Worm (Caenorhabditis elegans) whole organism, L1 larva: ENCODE measurements around the gene mpz-3.

Source experiments
- C16A3.4 ChIP-seq: fragments of 150-350 bp; optimal IDR thresholded peaks from 2 replicates; lab custom pipeline; 2014; ENCODE audit warnings: missing biosample characterization, missing genetic modification characterization
- F16B12.6 ChIP-seq: fragments of 150-350 bp; optimal IDR thresholded peaks from 2 replicates; lab custom pipeline; 2014; ENCODE audit warnings: missing biosample characterization, missing genetic modification characterization
- blmp-1 ChIP-seq: fragments of 150-350 bp; optimal IDR thresholded peaks from 2 replicates; lab custom pipeline; 2014; ENCODE audit warnings: missing biosample characterization, missing genetic modification characterization
- ceh-82 ChIP-seq, 3 experiments: fragments of 150-350 bp in 1 of 3; sonication (generic microtip) in 2 of 3; optimal IDR thresholded peaks; 2 replicates each; lab custom pipeline; 2014 to 2017; ENCODE audit warnings: missing biosample characterization in 3 of 3, missing genetic modification characterization in 3 of 3
- ceh-88 ChIP-seq: fragments of 200-800 bp; sonication (Bioruptor generic); IDR thresholded peaks from 2 replicates; pipeline ENCODE4 v1.3.6; 2022; ENCODE audit warnings: missing genetic modification characterization, missing compliant biosample characterization
- ces-1 ChIP-seq: fragments of 150-350 bp; optimal IDR thresholded peaks from 2 replicates; lab custom pipeline; 2014; ENCODE audit warnings: missing biosample characterization, missing genetic modification reagents, missing genetic modification characterization
- dpl-1 ChIP-seq, 3 experiments: fragments of 150-350 bp in 2 of 3; sonication (generic microtip) in 1 of 3; optimal IDR thresholded peaks; 2 replicates each; lab custom pipeline; 2014 to 2017; ENCODE audit warnings: missing biosample characterization in 3 of 3, missing genetic modification characterization in 3 of 3, missing genetic modification reagents in 3 of 3
- dsc-1 ChIP-seq: sonication (generic microtip); optimal IDR thresholded peaks from 2 replicates; lab custom pipeline; 2016; ENCODE audit warnings: mild to moderate bottlenecking, missing genetic modification characterization, missing compliant biosample characterization
- efl-1 ChIP-seq, 4 experiments: fragments of 150-350 bp; optimal IDR thresholded peaks in 3 of 4; peaks in 1 of 4; 1 replicate in 1 of 4; 2 replicates in 3 of 4; lab custom pipeline; 2014; ENCODE audit warnings: missing biosample characterization in 2 of 4, missing genetic modification characterization in 2 of 4, missing genetic modification reagents in 2 of 4
- elt-2 ChIP-seq: sonication (generic microtip); optimal IDR thresholded peaks from 2 replicates; lab custom pipeline; 2016; ENCODE audit warnings: missing genetic modification characterization, mild to moderate bottlenecking, inconsistent platforms, missing compliant biosample characterization, missing genetic modification reagents
- elt-3 ChIP-seq, 6 experiments: fragments of 150-350 bp in 1 of 6; sonication (generic microtip); optimal IDR thresholded peaks; 2 replicates each; lab custom pipeline; 2017 to 2018; ENCODE audit warnings: missing biosample characterization in 6 of 6, missing genetic modification characterization in 6 of 6, inconsistent platforms in 1 of 6
- ets-5 ChIP-seq: fragments of 200-800 bp; sonication (Bioruptor generic); IDR thresholded peaks from 2 replicates; pipeline ENCODE4 v1.3.6; 2022; ENCODE audit warnings: missing genetic modification characterization, missing compliant biosample characterization
- fkh-8 ChIP-seq: sonication (generic microtip); optimal IDR thresholded peaks from 2 replicates; lab custom pipeline; 2016; ENCODE audit warnings: mild to moderate bottlenecking, missing genetic modification characterization, missing compliant biosample characterization
- fos-1 ChIP-seq: fragments of 150-350 bp; optimal IDR thresholded peaks from 2 replicates; lab custom pipeline; 2014; ENCODE audit warnings: missing biosample characterization, missing genetic modification characterization
- hlh-4 ChIP-seq: sonication (generic microtip); optimal IDR thresholded peaks from 2 replicates; lab custom pipeline; 2016; ENCODE audit warnings: mild to moderate bottlenecking, missing genetic modification characterization, missing compliant biosample characterization
- irx-1 ChIP-seq: sonication (generic microtip); optimal IDR thresholded peaks from 2 replicates; lab custom pipeline; 2016; ENCODE audit warnings: missing genetic modification characterization, missing compliant biosample characterization
- isw-1 ChIP-seq: fragments of 200-800 bp; sonication (Bioruptor generic); IDR thresholded peaks from 2 replicates; pipeline ENCODE4 v1.3.6; 2022; ENCODE audit warnings: missing genetic modification characterization, missing compliant biosample characterization
- lin-14 ChIP-seq: fragments of 200-800 bp; sonication (Bioruptor generic); optimal IDR thresholded peaks from 2 replicates; lab custom pipeline; 2018; ENCODE audit warnings: mild to moderate bottlenecking, missing genetic modification characterization, moderate library complexity, missing compliant biosample characterization
- lin-15B ChIP-seq: fragments of 150-350 bp; sonication (generic microtip); optimal IDR thresholded peaks from 3 replicates; lab custom pipeline; 2014; ENCODE audit warnings: missing biosample characterization, missing genetic modification characterization
- lin-35 ChIP-seq, 2 experiments: fragments of 150-350 bp; optimal IDR thresholded peaks; 2 replicates each; lab custom pipeline; 2014; ENCODE audit warnings: missing biosample characterization in 2 of 2, missing genetic modification characterization in 2 of 2, missing genetic modification reagents in 2 of 2
- lin-39 ChIP-seq: fragments of 150-350 bp; optimal IDR thresholded peaks from 2 replicates; lab custom pipeline; 2014; ENCODE audit warnings: missing biosample characterization, missing genetic modification reagents, missing genetic modification characterization
- lsy-2 ChIP-seq, 2 experiments: fragments of 150-350 bp; optimal IDR thresholded peaks; 2 replicates each; lab custom pipeline; 2014; ENCODE audit warnings: missing biosample characterization in 2 of 2, missing genetic modification characterization in 2 of 2
- mdl-1 ChIP-seq, 2 experiments: fragments of 150-350 bp; optimal IDR thresholded peaks; 2 replicates each; lab custom pipeline; 2014 to 2017; ENCODE audit warnings: missing biosample characterization in 2 of 2, missing genetic modification characterization in 2 of 2, inconsistent platforms in 1 of 2
- mef-2 ChIP-seq: fragments of 150-350 bp; optimal IDR thresholded peaks from 2 replicates; lab custom pipeline; 2014; ENCODE audit warnings: missing biosample characterization, missing genetic modification characterization
- mep-1 ChIP-seq: fragments of 150-350 bp; optimal IDR thresholded peaks from 2 replicates; lab custom pipeline; 2014; ENCODE audit warnings: missing biosample characterization, missing genetic modification characterization
- nhr-19 ChIP-seq: fragments of 200-800 bp; sonication (Bioruptor generic); conservative IDR thresholded peaks from 2 replicates; pipeline ENCODE4 v1.3.6; 2022; ENCODE audit warnings: missing genetic modification characterization, missing compliant biosample characterization
- nhr-20 ChIP-seq: sonication (generic microtip); optimal IDR thresholded peaks from 2 replicates; lab custom pipeline; 2016; ENCODE audit warnings: mild to moderate bottlenecking, missing genetic modification characterization, missing compliant biosample characterization
- nhr-28 ChIP-seq: fragments of 150-350 bp; optimal IDR thresholded peaks from 2 replicates; lab custom pipeline; 2014; ENCODE audit warnings: missing biosample characterization, missing genetic modification characterization
- nhr-47 ChIP-seq: sonication (generic microtip); optimal IDR thresholded peaks from 2 replicates; lab custom pipeline; 2016; ENCODE audit warnings: mild to moderate bottlenecking, missing genetic modification characterization, moderate library complexity, missing compliant biosample characterization
- nhr-71 ChIP-seq: sonication (generic microtip); optimal IDR thresholded peaks from 2 replicates; lab custom pipeline; 2016; ENCODE audit warnings: mild to moderate bottlenecking, missing genetic modification characterization, moderate library complexity, missing compliant biosample characterization
- nhr-77 ChIP-seq: fragments of 150-350 bp; optimal IDR thresholded peaks from 2 replicates; lab custom pipeline; 2014; ENCODE audit warnings: missing biosample characterization, missing genetic modification characterization
- nhr-85 ChIP-seq: sonication (generic microtip); peaks from one replicate; lab custom pipeline; 2016; ENCODE audit warnings: missing genetic modification characterization, inconsistent platforms, missing compliant biosample characterization
- nhr-90 ChIP-seq: sonication (generic microtip); optimal IDR thresholded peaks from 2 replicates; lab custom pipeline; 2016; ENCODE audit warnings: mild to moderate bottlenecking, missing genetic modification characterization, missing compliant biosample characterization; ENCODE audit not compliant: poor library complexity
- pqm-1 ChIP-seq: sonication (generic microtip); optimal IDR thresholded peaks from 3 replicates; lab custom pipeline; 2017; ENCODE audit warnings: missing biosample characterization, missing genetic modification characterization
- rnt-1 ChIP-seq: sonication (generic microtip); optimal IDR thresholded peaks from 2 replicates; lab custom pipeline; 2016; ENCODE audit warnings: mild to moderate bottlenecking, missing genetic modification characterization, moderate library complexity, missing compliant biosample characterization
- skn-1 ChIP-seq: fragments of 150-350 bp; optimal IDR thresholded peaks from 2 replicates; lab custom pipeline; 2014; ENCODE audit warnings: missing biosample characterization, missing genetic modification characterization
- snu-23 ChIP-seq: sonication (generic microtip); optimal IDR thresholded peaks from 2 replicates; lab custom pipeline; 2016; ENCODE audit warnings: missing genetic modification characterization, missing compliant biosample characterization
- sptf-1 ChIP-seq: fragments of 150-350 bp; optimal IDR thresholded peaks from 2 replicates; lab custom pipeline; 2014; ENCODE audit warnings: missing biosample characterization, missing genetic modification characterization
- swsn-7 ChIP-seq: sonication (generic microtip); optimal IDR thresholded peaks from 2 replicates; lab custom pipeline; 2016; ENCODE audit warnings: missing genetic modification characterization, missing compliant biosample characterization
- tbx-2 ChIP-seq: sonication (generic microtip); optimal IDR thresholded peaks from 2 replicates; lab custom pipeline; 2016; ENCODE audit warnings: missing genetic modification characterization, missing compliant biosample characterization
- unc-130 ChIP-seq: fragments of 150-350 bp; optimal IDR thresholded peaks from 2 replicates; lab custom pipeline; 2017; ENCODE audit warnings: missing biosample characterization, missing genetic modification characterization, inconsistent platforms
- unc-86 ChIP-seq: sonication (generic microtip); optimal IDR thresholded peaks from 2 replicates; lab custom pipeline; 2016; ENCODE audit warnings: missing genetic modification characterization, missing compliant biosample characterization
- unc-98 ChIP-seq: fragments of 200-800 bp; sonication (Bioruptor generic); IDR thresholded peaks from 2 replicates; pipeline ENCODE4 v1.3.6; 2022; ENCODE audit warnings: missing genetic modification characterization, missing compliant biosample characterization
- vab-15 ChIP-seq: sonication (generic microtip); optimal IDR thresholded peaks from 2 replicates; lab custom pipeline; 2017; ENCODE audit warnings: missing genotype, mild to moderate bottlenecking, missing genetic modification characterization, missing compliant biosample characterization
- xbp-1 ChIP-seq: sonication (generic microtip); optimal IDR thresholded peaks from 2 replicates; lab custom pipeline; 2016; ENCODE audit warnings: missing genetic modification characterization, missing compliant biosample characterization
- zag-1 ChIP-seq: fragments of 150-350 bp; optimal IDR thresholded peaks from 2 replicates; lab custom pipeline; 2014; ENCODE audit warnings: missing biosample characterization, missing genetic modification characterization
- ztf-4 ChIP-seq: fragments of 150-350 bp; optimal IDR thresholded peaks from 2 replicates; lab custom pipeline; 2014; ENCODE audit warnings: missing biosample characterization, missing genetic modification characterization

mpz-3 gene

DNA sequence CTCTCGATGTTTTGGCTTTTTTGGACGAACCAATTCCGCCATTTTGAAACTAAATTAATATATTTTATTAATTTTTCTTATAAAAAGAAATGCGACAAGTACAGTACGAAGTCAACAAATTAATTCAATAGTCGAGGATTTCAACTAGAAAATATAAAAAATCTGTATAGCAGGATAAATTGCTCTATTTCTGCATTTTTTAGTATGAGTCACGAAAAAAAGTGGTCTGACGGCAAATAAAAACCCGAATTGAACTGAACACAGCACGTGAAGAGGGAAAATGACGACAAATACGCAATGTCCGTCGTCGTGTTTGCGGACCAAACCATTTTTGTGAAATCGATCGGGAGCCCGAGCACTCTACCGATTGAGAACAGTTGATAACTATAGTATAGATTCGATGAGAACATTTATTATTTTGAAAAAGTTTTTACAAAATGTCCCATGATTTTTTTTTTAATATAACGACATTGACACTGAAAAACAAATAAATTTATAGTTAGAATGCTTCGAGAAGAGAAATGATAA is 44.2 kb upstream of the mpz-3 start, which contains the start of gene epg-5:
Gene epg-5 (minus strand): TSS at position 51 of the 528 bp plus-strand sequence.
- TF ChIP-seq unc-98 (no peak), nhr-71 (peak; percentile 38), elt-2 (tag; lab: Kevin White, UChicago) (peak; percentile 11), fkh-8 (no peak), unc-130 (no peak), irx-1 (tag; lab: Kevin White, UChicago) (no peak), mef-2 (tag; lab: Kevin White, UChicago) (no peak), hlh-4 (tag; lab: Kevin White, UChicago) (no peak), mdl-1 (tag; optimal IDR thresholded peaks at IDR 0.05; lab: Kevin White, UChicago) (peak in 1 of 2 experiments; percentile 75), ceh-82 (tag; optimal IDR thresholded peaks at IDR 0.05; lab: Kevin White, UChicago) (peak in 1 of 3 experiments; percentile 14), unc-86 (no peak), C16A3.4 (tag; lab: Kevin White, UChicago) (peak; percentile 6), ets-5 (no peak), tbx-2 (peak; percentile 8), nhr-85 (tag; lab: Kevin White, UChicago) (no peak), ztf-4 (no peak), blmp-1 (tag; lab: Kevin White, UChicago) (peak; percentile 41), lsy-2 (tag; optimal IDR thresholded peaks at IDR 0.05; lab: Kevin White, UChicago) (peak; percentile 41 to 57), lin-35 (GFP tag; optimal IDR thresholded peaks at IDR 0.05; lab: Kevin White, UChicago) (peak; percentile 57 to 60), nhr-90 (tag; lab: Kevin White, UChicago) (no peak), snu-23 (GFP tag; lab: Kevin White, UChicago) (peak; percentile 49), dpl-1 (GFP tag; optimal IDR thresholded peaks at IDR 0.05; lab: Kevin White, UChicago) (peak in 2 of 3 experiments; percentile 46 to 54), F16B12.6 (tag; lab: Kevin White, UChicago) (peak; percentile 89), rnt-1 (tag; lab: Kevin White, UChicago) (peak; percentile 31), nhr-77 (tag; lab: Kevin White, UChicago) (no peak), nhr-47 (tag; lab: Kevin White, UChicago) (peak; percentile 8), pqm-1 (tag; lab: Kevin White, UChicago) (no peak), efl-1 (optimal IDR thresholded peaks at IDR 0.05; lab: Kevin White, UChicago) (peak; percentile 42 to 54), efl-1 (GFP tag; optimal IDR thresholded peaks at IDR 0.05 in 1 of 2; lab: Kevin White, UChicago) (peak; percentile 53 to 80), sptf-1 (tag; lab: Kevin White, UChicago) (no peak), skn-1 (tag; lab: Kevin White, UChicago) (no peak), mep-1 (tag; lab: Kevin White, UChicago) (peak; percentile 65), nhr-20 (tag; lab: Kevin White, UChicago) (peak; percentile 40), xbp-1 (tag; lab: Kevin White, UChicago) (no peak), vab-15 (no peak), lin-14 (peak; percentile 60)

DNA sequence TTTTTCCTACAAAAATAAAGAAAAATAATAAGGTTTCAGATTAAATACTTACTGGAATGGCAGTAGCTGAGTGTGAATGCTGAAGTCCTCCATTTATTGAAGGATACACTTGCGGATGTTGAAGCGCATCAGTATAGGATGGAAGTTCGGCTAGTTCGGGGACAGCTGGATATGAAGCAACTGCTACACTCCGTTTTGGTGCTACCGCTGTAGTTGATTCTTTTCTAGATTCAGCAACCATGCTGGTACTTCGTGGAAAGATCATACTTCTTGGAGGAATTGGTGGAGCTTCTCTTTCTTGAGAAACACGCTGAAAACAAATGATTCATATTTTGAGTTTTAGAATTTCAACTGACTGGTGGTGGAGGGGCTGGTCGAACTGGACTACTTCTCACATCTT is 43.4 kb upstream of the mpz-3 start:
- TF ChIP-seq nhr-28 (tag; lab: Kevin White, UChicago) (no peak), nhr-47 (tag; lab: Kevin White, UChicago) (no peak), ces-1 (GFP tag; lab: Kevin White, UChicago) (no peak), zag-1 (tag; lab: Kevin White, UChicago) (no peak)

DNA sequence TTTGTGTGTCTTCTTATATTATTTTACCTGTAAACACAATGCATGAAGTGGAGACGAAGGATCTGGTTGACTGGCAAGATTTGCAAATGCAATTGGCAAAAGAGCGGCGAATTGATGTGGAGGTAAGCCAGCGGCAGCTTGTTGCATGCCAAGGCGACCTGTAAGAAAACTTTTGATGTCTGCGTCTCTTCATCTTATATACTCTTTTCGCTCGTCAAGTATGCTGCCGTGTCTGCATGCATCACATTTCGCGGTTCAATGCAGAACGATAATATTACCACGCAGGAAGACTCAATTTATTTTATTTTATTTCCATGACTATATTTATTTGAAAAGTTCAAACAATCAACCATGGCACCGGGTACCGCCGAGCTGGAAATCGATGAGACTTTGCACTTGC is 35.8 kb upstream of the mpz-3 start, which contains the start of gene vps-33.2:
Gene vps-33.2 (plus strand): TSS at position 244 of the 400 bp plus-strand sequence.
- TF ChIP-seq nhr-90 (tag; lab: Kevin White, UChicago) (peak; percentile 0), F16B12.6 (tag; lab: Kevin White, UChicago) (peak; percentile 95), blmp-1 (tag; lab: Kevin White, UChicago) (peak; percentile 4), isw-1 (no peak), ceh-82 (tag; optimal IDR thresholded peaks at IDR 0.05; lab: Kevin White, UChicago) (peak in 2 of 3 experiments; percentile 6 to 32), nhr-19 (GFP tag; lab: Robert Waterston, UW) (peak; percentile 53), lin-15B (tag; lab: Kevin White, UChicago) (no peak), nhr-85 (tag; lab: Kevin White, UChicago) (peak; percentile 57), ceh-88 (GFP tag; lab: Robert Waterston, UW) (no peak), mdl-1 (tag; optimal IDR thresholded peaks at IDR 0.05; lab: Kevin White, UChicago) (peak in 1 of 2 experiments; percentile 58), ces-1 (GFP tag; lab: Kevin White, UChicago) (no peak), lin-35 (GFP tag; optimal IDR thresholded peaks at IDR 0.05; lab: Kevin White, UChicago) (peak; percentile 42 to 71), zag-1 (tag; lab: Kevin White, UChicago) (no peak), unc-130 (peak; percentile 27), irx-1 (tag; lab: Kevin White, UChicago) (peak; percentile 8), tbx-2 (peak; percentile 63), rnt-1 (tag; lab: Kevin White, UChicago) (peak; percentile 68), swsn-7 (tag; lab: Kevin White, UChicago) (peak; percentile 61), lin-14 (peak; percentile 35), dsc-1 (tag; lab: Kevin White, UChicago) (peak; percentile 36), vab-15 (no peak), fos-1 (tag; lab: Kevin White, UChicago) (peak; percentile 42), lin-39 (tag; lab: Kevin White, UChicago) (no peak), dpl-1 (GFP tag; optimal IDR thresholded peaks at IDR 0.05; lab: Kevin White, UChicago) (peak; percentile 23 to 62 (median 60)), xbp-1 (tag; lab: Kevin White, UChicago) (peak; percentile 33), elt-3 (tag; optimal IDR thresholded peaks at IDR 0.05; lab: Kevin White, UChicago) (peak in 1 of 6 experiments; percentile 6)
